Fruit fly (Drosophila melanogaster) S2 (cell line): Measurements from ENCODE around the gene prage.

Source experiments
- CG8478 ChIP-seq: fragments of >200 bp; optimal IDR thresholded peaks from 2 replicates; lab custom pipeline; 2018
- CTCF ChIP-seq, 2 experiments: fragments of >200 bp; optimal IDR thresholded peaks; 2 replicates each; lab custom pipeline; 2018

Gene prage

DNA sequence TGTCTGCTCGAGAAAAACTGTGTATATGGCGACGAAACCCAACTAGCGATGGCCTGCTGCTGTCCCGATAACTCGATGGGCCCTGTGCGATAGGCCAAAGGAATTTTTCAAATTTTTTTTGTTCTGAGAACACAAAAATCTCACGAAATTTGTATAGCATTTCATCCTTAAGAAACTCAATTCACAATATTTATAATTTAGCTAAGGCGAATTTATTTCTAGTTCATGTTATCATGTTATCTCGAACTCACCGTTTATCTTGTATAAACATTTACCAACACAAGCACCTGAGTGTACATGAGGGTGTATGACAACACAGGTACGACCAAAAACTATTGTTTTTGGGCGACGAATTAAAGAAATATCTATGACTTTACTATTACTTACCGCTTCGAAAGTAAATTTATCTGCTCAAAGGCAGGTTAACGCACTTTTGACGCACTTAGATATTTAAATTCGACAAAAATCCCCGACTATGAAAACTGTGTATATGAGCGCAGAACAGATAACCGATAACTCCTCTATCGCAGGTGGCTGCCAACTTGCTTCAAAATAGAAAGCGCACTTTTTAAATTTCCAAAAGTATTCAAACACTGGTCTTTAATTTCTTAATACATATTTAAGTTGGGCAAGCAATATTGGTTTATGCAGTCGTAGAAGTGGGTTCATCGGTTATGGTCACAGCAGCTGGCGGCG lies 126.8 kb downstream of the prage start, which contains the start of gene arm:
Gene arm (minus strand): TSS at position 524 of the 696 bp plus-strand sequence.
- TF ChIP-seq CG8478 (lab: Kevin White, UChicago) (no peak), CTCF (optimal IDR thresholded peaks at IDR 0.05; lab: Kevin White, UChicago) (no peak)

DNA sequence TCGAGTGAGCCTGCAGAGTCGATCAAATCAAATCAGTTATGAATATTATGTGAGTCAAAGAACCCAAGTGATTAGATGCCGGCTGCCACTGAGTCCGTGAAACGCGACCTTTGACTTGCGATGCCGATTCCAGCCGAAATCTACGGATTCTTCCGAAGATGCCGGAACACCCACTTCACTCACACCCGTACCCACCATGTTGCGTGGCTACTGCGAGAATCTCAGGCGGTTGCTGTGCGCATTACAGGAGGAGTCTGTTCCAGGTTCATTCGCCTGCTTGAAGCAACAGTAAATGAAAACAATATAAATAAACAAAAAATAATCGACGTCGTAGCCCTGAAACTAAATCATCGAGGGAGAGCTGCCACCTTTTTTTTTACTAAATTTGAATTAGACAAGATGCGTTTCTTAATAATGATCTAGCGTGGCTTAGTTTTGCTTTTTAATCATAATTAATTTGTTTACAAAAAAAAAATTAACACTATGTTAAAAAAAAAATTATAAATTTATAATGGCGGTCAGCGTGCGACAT lies 128.2 kb downstream of the prage start, which contains the start of gene Ldaf1:
Gene Ldaf1 (minus strand): TSS at position 307 of the 532 bp plus-strand sequence.
- TF ChIP-seq CG8478 (lab: Kevin White, UChicago) (no peak), CTCF (optimal IDR thresholded peaks at IDR 0.05; lab: Kevin White, UChicago) (no peak)

DNA sequence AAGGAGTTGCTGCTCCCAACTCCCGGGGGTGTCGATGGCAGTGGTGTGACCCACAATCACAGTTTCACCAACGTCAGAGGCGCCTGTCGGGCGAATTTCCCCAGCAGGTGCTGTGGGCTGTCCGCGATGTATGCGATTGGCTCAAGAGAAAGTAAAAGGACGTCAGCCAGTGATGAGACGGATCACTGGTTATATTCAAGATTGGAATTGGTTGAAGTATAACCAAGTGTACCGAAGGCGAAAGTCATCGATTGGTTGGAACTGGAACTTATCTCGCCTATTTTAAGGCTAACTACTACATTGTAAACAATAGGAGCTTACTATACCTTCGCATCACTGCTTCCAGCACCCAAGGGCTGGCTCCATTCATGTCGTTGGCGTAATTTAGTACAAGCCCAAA lies 129.6 kb downstream of the prage start, which contains the start of gene CG32801:
Gene CG32801 (minus strand): TSS at position 101 of the 400 bp plus-strand sequence.
- TF ChIP-seq CG8478 (lab: Kevin White, UChicago) (no peak), CTCF (optimal IDR thresholded peaks at IDR 0.05; lab: Kevin White, UChicago) (no peak)
